Worm (Caenorhabditis elegans) whole organism, late embryonic: ENCODE results near the gene Y50D4A.10.

ENCODE experiments used
- C08G9.2 ChIP-seq: sonication (generic microtip); optimal IDR thresholded peaks from 2 replicates; lab custom pipeline; 2016; ENCODE audit warnings: mild to moderate bottlenecking, missing genetic modification characterization, moderate library complexity, missing compliant biosample characterization
- C38D4.7 ChIP-seq: fragments of 200-800 bp; sonication (Bioruptor generic); optimal IDR thresholded peaks from 2 replicates; lab custom pipeline; 2018; ENCODE audit warnings: mild to moderate bottlenecking, missing genetic modification characterization, moderate library complexity, missing compliant biosample characterization
- ama-1 ChIP-seq: fragments of 150-350 bp; optimal IDR thresholded peaks from 2 replicates; lab custom pipeline; 2014
- ceh-18 ChIP-seq: sonication (generic microtip); optimal IDR thresholded peaks from 2 replicates; lab custom pipeline; 2016; ENCODE audit warnings: missing genetic modification characterization, missing compliant biosample characterization
- ceh-19 ChIP-seq: fragments of 200-800 bp; sonication (Bioruptor generic); optimal IDR thresholded peaks from 2 replicates; lab custom pipeline; 2018; ENCODE audit warnings: mild to moderate bottlenecking, missing genetic modification characterization, missing compliant biosample characterization
- ceh-2 ChIP-seq: sonication (generic microtip); optimal IDR thresholded peaks from 2 replicates; lab custom pipeline; 2016; ENCODE audit warnings: missing genotype, missing genetic modification characterization, missing compliant biosample characterization
- ceh-24 ChIP-seq: sonication (generic microtip); optimal IDR thresholded peaks from 2 replicates; lab custom pipeline; 2016; ENCODE audit warnings: mild to moderate bottlenecking, missing genetic modification characterization, missing compliant biosample characterization
- ceh-30 ChIP-seq: fragments of 150-350 bp; optimal IDR thresholded peaks from 2 replicates; lab custom pipeline; 2014; ENCODE audit warnings: missing biosample characterization, missing genetic modification characterization
- ceh-34 ChIP-seq: sonication (generic microtip); optimal IDR thresholded peaks from 2 replicates; lab custom pipeline; 2016; ENCODE audit warnings: mild to moderate bottlenecking, missing genetic modification characterization, missing compliant biosample characterization
- ceh-45 ChIP-seq: fragments of 200-800 bp; sonication (Bioruptor generic); IDR thresholded peaks from 2 replicates; pipeline ENCODE4 v1.3.6; 2022; ENCODE audit warnings: missing genetic modification reagents, missing genetic modification characterization, missing compliant biosample characterization
- ceh-48 ChIP-seq: sonication (generic microtip); optimal IDR thresholded peaks from 2 replicates; lab custom pipeline; 2016; ENCODE audit warnings: missing genetic modification characterization, inconsistent platforms, missing compliant biosample characterization
- ceh-9 ChIP-seq: sonication (generic microtip); optimal IDR thresholded peaks from 2 replicates; lab custom pipeline; 2016; ENCODE audit warnings: mild to moderate bottlenecking, missing genetic modification characterization, inconsistent platforms, missing compliant biosample characterization
- dmd-4 ChIP-seq: sonication (generic microtip); optimal IDR thresholded peaks from 2 replicates; lab custom pipeline; 2016; ENCODE audit warnings: borderline replicate concordance, missing genetic modification characterization, missing compliant biosample characterization
- dve-1 ChIP-seq: sonication (generic microtip); optimal IDR thresholded peaks from 2 replicates; lab custom pipeline; 2017; ENCODE audit warnings: antibody characterized with exemption, mild to moderate bottlenecking, missing genetic modification characterization, missing compliant biosample characterization
- elt-2 ChIP-seq: sonication (generic microtip); optimal IDR thresholded peaks from 2 replicates; lab custom pipeline; 2016; ENCODE audit warnings: missing genetic modification reagents, missing genetic modification characterization, missing compliant biosample characterization
- eyg-1 ChIP-seq: sonication (generic microtip); optimal IDR thresholded peaks from 2 replicates; lab custom pipeline; 2016; ENCODE audit warnings: missing genotype, missing genetic modification characterization, missing compliant biosample characterization
- fax-1 ChIP-seq: sonication (generic microtip); optimal IDR thresholded peaks from 2 replicates; lab custom pipeline; 2016; ENCODE audit warnings: missing genotype, missing genetic modification characterization, missing compliant biosample characterization
- hlh-13 ChIP-seq: fragments of 200-800 bp; sonication (Bioruptor generic); optimal IDR thresholded peaks from 2 replicates; lab custom pipeline; 2018; ENCODE audit warnings: mild to moderate bottlenecking, missing genetic modification characterization, missing compliant biosample characterization
- hlh-30 ChIP-seq: sonication (generic microtip); optimal IDR thresholded peaks from 2 replicates; lab custom pipeline; 2017; ENCODE audit warnings: antibody characterized with exemption, missing genetic modification characterization, missing compliant biosample characterization; ENCODE audit not compliant: insufficient read depth
- lim-6 ChIP-seq: sonication (generic microtip); optimal IDR thresholded peaks from 2 replicates; lab custom pipeline; 2016; ENCODE audit warnings: missing genetic modification characterization, missing compliant biosample characterization
- nfya-1 ChIP-seq: sonication (generic microtip); optimal IDR thresholded peaks from 2 replicates; lab custom pipeline; 2017; ENCODE audit warnings: missing genetic modification characterization, mild to moderate bottlenecking, missing compliant biosample characterization, antibody characterized with exemption, moderate library complexity
- nhr-232 ChIP-seq: sonication (generic microtip); optimal IDR thresholded peaks from 2 replicates; lab custom pipeline; 2016; ENCODE audit warnings: missing genetic modification characterization, missing compliant biosample characterization
- pros-1 ChIP-seq: fragments of 150-350 bp; optimal IDR thresholded peaks from 2 replicates; lab custom pipeline; 2014; ENCODE audit warnings: missing biosample characterization, missing genetic modification reagents, missing genetic modification characterization
- ref-2 ChIP-seq: sonication (generic microtip); optimal IDR thresholded peaks from 2 replicates; lab custom pipeline; 2016; ENCODE audit warnings: missing genetic modification characterization, missing compliant biosample characterization
- rnt-1 ChIP-seq: sonication (generic microtip); optimal IDR thresholded peaks from 2 replicates; lab custom pipeline; 2016; ENCODE audit warnings: missing genetic modification characterization, missing compliant biosample characterization
- tbx-7 ChIP-seq: sonication (generic microtip); optimal IDR thresholded peaks from 2 replicates; lab custom pipeline; 2016; ENCODE audit warnings: missing genotype, missing genetic modification characterization, missing compliant biosample characterization
- unc-3 ChIP-seq, 2 experiments: fragments of 200-800 bp in 1 of 2; sonication (Bioruptor generic) in 1 of 2; sonication (generic microtip) in 1 of 2; conservative IDR thresholded peaks in 1 of 2; optimal IDR thresholded peaks in 1 of 2; 2 replicates each; pipeline versions ENCODE4 v1.3.6 to Lab custom; 2016 to 2022; ENCODE audit warnings: missing compliant biosample characterization in 2 of 2, missing genetic modification characterization in 2 of 2, missing genetic modification reagents in 1 of 2
- unc-42 ChIP-seq: sonication (generic microtip); optimal IDR thresholded peaks from 2 replicates; lab custom pipeline; 2016; ENCODE audit warnings: missing genotype, missing genetic modification characterization, missing compliant biosample characterization
- unc-55 ChIP-seq: sonication (generic microtip); optimal IDR thresholded peaks from 2 replicates; lab custom pipeline; 2017; ENCODE audit warnings: missing biosample characterization, missing genetic modification reagents, missing genetic modification characterization

Y50D4A.10 gene

DNA sequence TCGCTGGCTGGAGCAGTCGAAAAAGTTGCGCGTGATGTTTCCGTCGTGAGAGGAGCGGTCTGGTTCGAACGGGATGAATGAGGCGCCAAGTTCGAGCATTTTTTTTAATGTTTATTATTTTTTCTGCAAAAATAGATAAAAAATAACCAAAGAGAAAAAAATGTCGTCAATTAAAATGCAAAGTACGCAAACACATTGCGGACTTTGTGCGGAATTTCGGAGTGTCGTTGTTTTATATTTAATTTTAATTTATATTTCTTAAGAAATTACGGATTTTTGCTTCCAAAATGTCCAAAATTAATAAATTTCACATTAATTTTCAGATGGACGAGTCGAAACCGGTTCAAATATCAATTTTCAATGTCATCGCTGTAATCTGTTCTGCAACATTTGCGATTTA lies 24.4 kb downstream of the Y50D4A.10 start, which contains the start of the genes wrb-1 and Y50D4A.4:
TSS of gene wrb-1 (plus strand) at position 78 of the 400 bp plus-strand sequence.
TSS of gene Y50D4A.4 (minus strand) at position 133 of the 400 bp plus-strand sequence.
- TF ChIP-seq ceh-24 (no peak), ref-2 (tag; lab: Kevin White, UChicago) (peak; percentile 29), unc-42 (tag; lab: Kevin White, UChicago) (peak; percentile 13), hlh-30 (tag; lab: Kevin White, UChicago) (no peak), nfya-1 (tag; lab: Kevin White, UChicago) (no peak)

- TF ChIP-seq ceh-45 (no peak), ceh-19 (GFP tag; lab: Kevin White, UChicago) (no peak), rnt-1 (tag; lab: Kevin White, UChicago) (no peak), tbx-7 (tag; lab: Kevin White, UChicago) (no peak), C08G9.2 (tag; lab: Kevin White, UChicago) (no peak), fax-1 (tag; lab: Kevin White, UChicago) (no peak), unc-55 (GFP tag; lab: Kevin White, UChicago) (no peak), lim-6 (tag; lab: Kevin White, UChicago) (no peak), dmd-4 (tag; lab: Kevin White, UChicago) (no peak), hlh-13 (GFP tag; lab: Kevin White, UChicago) (no peak), nfya-1 (tag; lab: Kevin White, UChicago) (no peak), ceh-30 (no peak), unc-3 (GFP tag; conservative IDR thresholded peaks at IDR 0.05; lab: Robert Waterston, UW) (no peak), unc-3 (tag; optimal IDR thresholded peaks at IDR 0.05; lab: Kevin White, UChicago) (no peak), eyg-1 (tag; lab: Kevin White, UChicago) (no peak), pros-1 (tag; lab: Kevin White, UChicago) (no peak), ama-1 (no peak), elt-2 (no peak), ceh-2 (tag; lab: Kevin White, UChicago) (no peak)
Measured at ce11 chrV:1179279-1179678, 41.1 kb downstream of the Y50D4A.10 start, which contains the start of gene F25A2.1. TSS of gene F25A2.1 (plus strand) at chrV:1179579.

ce11 chrV:1176277-1176839 lies 44.0 kb downstream of the Y50D4A.10 start, which contains the start of gene T21H3.1:
TSS of gene T21H3.1 (plus strand) at chrV:1176724.
- TF ChIP-seq ceh-34 (tag; lab: Kevin White, UChicago) (no peak), eyg-1 (tag; lab: Kevin White, UChicago) (no peak), lim-6 (tag; lab: Kevin White, UChicago) (no peak), ceh-9 (no peak), ceh-30 (no peak), ceh-48 (tag; lab: Kevin White, UChicago) (no peak), nhr-232 (no peak), ceh-18 (no peak)

DNA sequence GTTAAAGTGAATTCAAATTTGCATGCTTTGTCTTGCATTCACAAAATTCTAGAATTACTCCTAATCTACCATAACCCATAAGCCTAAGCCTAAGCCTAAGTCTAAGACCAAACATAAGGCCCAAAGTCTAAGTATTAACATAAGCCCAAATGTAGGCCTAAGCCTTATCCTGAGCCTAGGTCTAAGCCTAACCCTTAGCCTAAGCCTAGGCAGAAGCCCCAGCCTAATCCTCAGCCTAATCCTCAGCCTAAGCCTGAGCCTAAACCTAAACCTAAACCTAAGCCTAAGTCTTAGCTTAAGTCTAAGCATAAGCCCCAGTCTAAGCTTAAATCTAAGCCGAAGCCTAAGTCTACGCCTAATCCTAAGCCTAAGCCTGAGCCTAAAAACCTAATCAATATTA lies 49.8 kb downstream of the Y50D4A.10 start:
- TF ChIP-seq dve-1 (tag; lab: Kevin White, UChicago) (peak; percentile 24), ceh-30 (no peak), C38D4.7 (GFP tag; lab: Kevin White, UChicago) (no peak)
